Fruit fly (Drosophila melanogaster) whole organism, prepupa: ENCODE measurements around the gene Tip60.
A peak's percentile ranks its signal among the peaks of the same experiment; 100 is the strongest.

Experiments used
- Blimp-1 ChIP-seq: fragments of 200-800 bp; sonication (Bioruptor generic); optimal IDR thresholded peaks from 3 replicates; lab custom pipeline; 2017; ENCODE audit warnings: missing biosample characterization, missing genetic modification characterization, mild to moderate bottlenecking, moderate library complexity, missing genetic modification reagents
- CG10669 ChIP-seq: fragments of 200-800 bp; sonication (Bioruptor generic); optimal IDR thresholded peaks from 3 replicates; lab custom pipeline; 2018; ENCODE audit warnings: missing biosample characterization, mild to moderate bottlenecking, missing genetic modification characterization, moderate library complexity
- CG11294 ChIP-seq: fragments of 200-800 bp; sonication (Bioruptor generic); IDR thresholded peaks from 2 replicates; pipeline ENCODE4 v1.3.6; 2022; ENCODE audit warnings: missing biosample characterization, missing genetic modification characterization
- CG11762 ChIP-seq: fragments of 200-800 bp; sonication (Bioruptor generic); optimal IDR thresholded peaks from 3 replicates; lab custom pipeline; 2016; ENCODE audit warnings: missing biosample characterization, missing genetic modification characterization; ENCODE audit not compliant: insufficient read depth
- CG11902 ChIP-seq: fragments of 200-800 bp; sonication (Bioruptor generic); optimal IDR thresholded peaks from 3 replicates; lab custom pipeline; 2016; ENCODE audit warnings: missing biosample characterization, missing genetic modification characterization
- CG16779 ChIP-seq: fragments of 200-800 bp; sonication (Bioruptor generic); optimal IDR thresholded peaks from 3 replicates; lab custom pipeline; 2017; ENCODE audit warnings: missing biosample characterization, mild to moderate bottlenecking, missing genetic modification characterization
- CG31627 ChIP-seq: fragments of 200-800 bp; sonication (Bioruptor generic); optimal IDR thresholded peaks from 3 replicates; lab custom pipeline; 2016; ENCODE audit warnings: missing biosample characterization, missing genetic modification characterization
- CG32006 ChIP-seq: fragments of 200-800 bp; sonication (Bioruptor generic); optimal IDR thresholded peaks from 3 replicates; lab custom pipeline; 2017; ENCODE audit warnings: missing biosample characterization, mild to moderate bottlenecking, missing genetic modification characterization
- CG34406 ChIP-seq: fragments of 200-800 bp; sonication (Bioruptor generic); optimal IDR thresholded peaks from 3 replicates; lab custom pipeline; 2016; ENCODE audit warnings: missing biosample characterization, missing genetic modification characterization
- CG3919 ChIP-seq: fragments of 200-800 bp; sonication (Bioruptor generic); optimal IDR thresholded peaks from 3 replicates; lab custom pipeline; 2016; ENCODE audit warnings: missing biosample characterization, missing genetic modification characterization
- CG4318 ChIP-seq: fragments of 200-800 bp; sonication (Bioruptor generic); optimal IDR thresholded peaks from 3 replicates; lab custom pipeline; 2017; ENCODE audit warnings: missing biosample characterization, mild to moderate bottlenecking, missing genetic modification characterization
- CG6163 ChIP-seq: fragments of 200-800 bp; sonication (Bioruptor generic); IDR thresholded peaks from 3 replicates; pipeline ENCODE4 v1.3.6; 2022; ENCODE audit warnings: missing biosample characterization, missing genetic modification characterization
- CG6276 ChIP-seq: fragments of 200-800 bp; sonication (Bioruptor generic); optimal IDR thresholded peaks from 2 replicates; lab custom pipeline; 2017; ENCODE audit warnings: missing biosample characterization, mild to moderate bottlenecking, missing genetic modification characterization
- CG6808 ChIP-seq: fragments of 200-800 bp; sonication (Bioruptor generic); optimal IDR thresholded peaks from 3 replicates; lab custom pipeline; 2017; ENCODE audit warnings: missing biosample characterization, missing genetic modification characterization, mild to moderate bottlenecking, moderate library complexity, missing genetic modification reagents
- CG7368 ChIP-seq: fragments of 200-800 bp; sonication (Bioruptor generic); optimal IDR thresholded peaks from 3 replicates; lab custom pipeline; 2016; ENCODE audit warnings: missing biosample characterization, missing genetic modification characterization
- CG8119 ChIP-seq: fragments of 200-800 bp; sonication (Bioruptor generic); IDR thresholded peaks from 3 replicates; pipeline ENCODE4 v1.3.6; 2022; ENCODE audit warnings: missing biosample characterization, missing genetic modification characterization
- CG8319 ChIP-seq: fragments of 200-800 bp; sonication (Bioruptor generic); optimal IDR thresholded peaks from 3 replicates; lab custom pipeline; 2016; ENCODE audit warnings: missing biosample characterization, missing genetic modification characterization
- CG8632 ChIP-seq: fragments of 200-800 bp; sonication (Bioruptor generic); optimal IDR thresholded peaks from 3 replicates; lab custom pipeline; 2016; ENCODE audit warnings: missing biosample characterization, missing genetic modification characterization
- CG9139 ChIP-seq: fragments of 200-800 bp; sonication (Bioruptor generic); optimal IDR thresholded peaks from 3 replicates; lab custom pipeline; 2017; ENCODE audit warnings: missing biosample characterization, mild to moderate bottlenecking, missing genetic modification characterization
- Eip75B ChIP-seq: fragments of 200-800 bp; sonication (Bioruptor generic); optimal IDR thresholded peaks from 3 replicates; lab custom pipeline; 2016; ENCODE audit warnings: missing biosample characterization, missing genetic modification characterization
- Eip93F ChIP-seq: fragments of 200-800 bp; sonication (Bioruptor generic); optimal IDR thresholded peaks from 2 replicates; lab custom pipeline; 2016; ENCODE audit warnings: missing biosample characterization, mild to moderate bottlenecking, missing genetic modification characterization
- Ets21C ChIP-seq: fragments of 200-800 bp; sonication (Bioruptor generic); optimal IDR thresholded peaks from 3 replicates; lab custom pipeline; 2016; ENCODE audit warnings: missing biosample characterization, missing genetic modification characterization
- Ets96B ChIP-seq: fragments of 200-800 bp; optimal IDR thresholded peaks from 2 replicates; lab custom pipeline; 2019; ENCODE audit warnings: missing biosample characterization, mild to moderate bottlenecking, missing genetic modification characterization, moderate library complexity
- Gug ChIP-seq: fragments of 200-800 bp; sonication (Bioruptor generic); IDR thresholded peaks from 2 replicates; pipeline ENCODE4 v1.3.6; 2022; ENCODE audit warnings: missing biosample characterization, missing genetic modification characterization
- Lpt ChIP-seq: fragments of 200-800 bp; sonication (Bioruptor generic); optimal IDR thresholded peaks from 3 replicates; lab custom pipeline; 2016; ENCODE audit warnings: missing biosample characterization, missing genetic modification characterization
- Met ChIP-seq: fragments of 200-800 bp; sonication (Bioruptor generic); optimal IDR thresholded peaks from 3 replicates; lab custom pipeline; 2016; ENCODE audit warnings: missing biosample characterization, missing genetic modification characterization
- Smox ChIP-seq: fragments of 200-800 bp; sonication (Bioruptor generic); optimal IDR thresholded peaks from 3 replicates; lab custom pipeline; 2016; ENCODE audit warnings: missing biosample characterization, missing genetic modification characterization
- Sox14 ChIP-seq: fragments of 200-800 bp; sonication (Bioruptor generic); optimal IDR thresholded peaks from 3 replicates; lab custom pipeline; 2016; ENCODE audit warnings: missing biosample characterization, missing genetic modification characterization
- Sox15 ChIP-seq: fragments of 200-800 bp; sonication (Bioruptor generic); optimal IDR thresholded peaks from 3 replicates; lab custom pipeline; 2016; ENCODE audit warnings: missing biosample characterization, missing genetic modification characterization
- dac ChIP-seq: fragments of 200-800 bp; sonication (Bioruptor generic); optimal IDR thresholded peaks from 2 replicates; lab custom pipeline; 2017; ENCODE audit warnings: missing biosample characterization, mild to moderate bottlenecking, missing genetic modification characterization
- eg ChIP-seq: fragments of 200-800 bp; sonication (Bioruptor generic); IDR thresholded peaks from 3 replicates; pipeline ENCODE4 v1.3.6; 2022; ENCODE audit warnings: missing biosample characterization, missing genetic modification characterization
- esn ChIP-seq: fragments of 200-800 bp; sonication (Bioruptor generic); optimal IDR thresholded peaks from 2 replicates; lab custom pipeline; 2016; ENCODE audit warnings: missing biosample characterization, mild to moderate bottlenecking, missing genetic modification characterization, moderate library complexity
- fd59A ChIP-seq: fragments of 200-800 bp; sonication (Bioruptor generic); optimal IDR thresholded peaks from 2 replicates; lab custom pipeline; 2017; ENCODE audit warnings: missing biosample characterization, mild to moderate bottlenecking, missing genetic modification characterization, missing genetic modification reagents
- fd85E ChIP-seq: fragments of 200-800 bp; sonication (Bioruptor generic); optimal IDR thresholded peaks from 3 replicates; lab custom pipeline; 2016; ENCODE audit warnings: missing biosample characterization, missing genetic modification characterization
- fkh ChIP-seq: fragments of 200-800 bp; sonication (Bioruptor generic); optimal IDR thresholded peaks from 3 replicates; lab custom pipeline; 2017; ENCODE audit warnings: missing biosample characterization, mild to moderate bottlenecking, missing genetic modification characterization, moderate library complexity
- pdm3 ChIP-seq: fragments of 200-800 bp; sonication (Bioruptor generic); optimal IDR thresholded peaks from 3 replicates; lab custom pipeline; 2016; ENCODE audit warnings: missing biosample characterization, missing genetic modification characterization
- spab ChIP-seq: fragments of 200-800 bp; sonication (Bioruptor generic); optimal IDR thresholded peaks from 2 replicates; lab custom pipeline; 2017; ENCODE audit warnings: missing biosample characterization, mild to moderate bottlenecking, missing genetic modification characterization, missing genetic modification reagents
- ss ChIP-seq, 2 experiments: fragments of 200-800 bp; sonication (Bioruptor generic); optimal IDR thresholded peaks; 2 replicates in 1 of 2; 3 replicates in 1 of 2; lab custom pipeline; 2017 to 2018; ENCODE audit warnings: mild to moderate bottlenecking in 2 of 2, missing biosample characterization in 2 of 2, missing genetic modification characterization in 2 of 2, moderate library complexity in 1 of 2
- svp ChIP-seq: fragments of 200-800 bp; sonication (Bioruptor generic); peaks from one replicate; lab custom pipeline; 2016; ENCODE audit warnings: missing biosample characterization, missing genetic modification characterization
- topi ChIP-seq: fragments of 200-800 bp; sonication (Bioruptor generic); optimal IDR thresholded peaks from 3 replicates; lab custom pipeline; 2016; ENCODE audit warnings: missing biosample characterization, missing genetic modification characterization

Gene Tip60

dm6 chrX:4105830-4106233, 11.5 kb downstream of the Tip60 start, which contains the start of gene cib (continued):
- no peak for TF ChIP-seq CG31627 (GFP tag; lab: Kevin White, UChicago)
- no peak for TF ChIP-seq CG10669 (GFP tag; lab: Kevin White, UChicago)
- TF ChIP-seq CG8632 (GFP tag; lab: Kevin White, UChicago), result no peak
- no peak for TF ChIP-seq pdm3
- no peak for TF ChIP-seq CG6276 (GFP tag; lab: Kevin White, UChicago)
- TF ChIP-seq Smox, result peak; percentile 8
- no peak for TF ChIP-seq CG11762 (GFP tag; lab: Kevin White, UChicago)
- TF ChIP-seq Sox15 (GFP tag; lab: Kevin White, UChicago), result no peak
- TF ChIP-seq CG6163, result peak; percentile 45; the same call in 2 of the 3 replicates
- peak; percentile 40; the same call in 2 of the 3 replicates for TF ChIP-seq eg
- TF ChIP-seq Gug, result no peak
- no peak for TF ChIP-seq CG4318 (GFP tag; lab: Kevin White, UChicago)
- TF ChIP-seq Eip93F (GFP tag; lab: Kevin White, UChicago), result no peak
- TF ChIP-seq svp (GFP tag; lab: Kevin White, UChicago), result no peak
- TF ChIP-seq ss (GFP tag; optimal IDR thresholded peaks at IDR 0.05; lab: Kevin White, UChicago), result no peak
- TF ChIP-seq CG16779 (tag; lab: Kevin White, UChicago), result no peak
- no peak for TF ChIP-seq Sox14 (GFP tag; lab: Kevin White, UChicago)
- no peak for TF ChIP-seq fd59A
- peak; percentile 63 for TF ChIP-seq esn (GFP tag; lab: Kevin White, UChicago)
- no peak for TF ChIP-seq fd85E (GFP tag; lab: Kevin White, UChicago)
- peak; percentile 58 for TF ChIP-seq CG3919
- no peak for TF ChIP-seq Ets21C (GFP tag; lab: Kevin White, UChicago)
- no peak for TF ChIP-seq Blimp-1 (GFP tag; lab: Kevin White, UChicago)
- TF ChIP-seq CG7368 (GFP tag; lab: Kevin White, UChicago), result no peak
- no peak for TF ChIP-seq CG9139 (GFP tag; lab: Kevin White, UChicago)
- TF ChIP-seq CG8119 (GFP tag; lab: Robert Waterston, UW), result no peak
- peak; percentile 41 for TF ChIP-seq Eip75B (GFP tag; lab: Kevin White, UChicago)
- TF ChIP-seq CG34406, result no peak
- TF ChIP-seq CG11294 (GFP tag; lab: Robert Waterston, UW), result no peak
- TF ChIP-seq Lpt (GFP tag; lab: Kevin White, UChicago), result peak; percentile 39
- TF ChIP-seq spab (GFP tag; lab: Kevin White, UChicago), result no peak
- no peak for TF ChIP-seq CG11902 (GFP tag; lab: Kevin White, UChicago)
- no peak for TF ChIP-seq CG8319 (GFP tag; lab: Kevin White, UChicago)
- peak; percentile 52 for TF ChIP-seq topi

dm6 chrX:4104132-4104531, 13.2 kb downstream of the Tip60 start, which contains the start of the genes Xpac and brn:
TSS of gene Xpac (minus strand) at chrX:4104197.
TSS of gene brn (plus strand) at chrX:4104342.
- peak; percentile 57 for TF ChIP-seq CG6808 (GFP tag; lab: Kevin White, UChicago)
- TF ChIP-seq Ets96B (tag; lab: Kevin White, UChicago), result no peak
- TF ChIP-seq Met (GFP tag; lab: Kevin White, UChicago), result no peak
- TF ChIP-seq fkh (GFP tag; lab: Kevin White, UChicago), result peak; percentile 96

- TF ChIP-seq svp (GFP tag; lab: Kevin White, UChicago) (no peak), CG6163 (no peak), dac (GFP tag; lab: Kevin White, UChicago) (no peak), CG32006 (GFP tag; lab: Kevin White, UChicago) (no peak)
- TF ChIP-seq, all 60 proteins: peak for 0
Observed at dm6 chrX:4100824-4101368, 16.4 kb downstream of the Tip60 start, which contains the start of the genes Cmtr1 and CG15375. TSS of gene Cmtr1 (minus strand) at chrX:4101031. TSS of gene CG15375 (plus strand) at chrX:4101318.
